Fruit fly (Drosophila melanogaster) whole organism, wandering third instar larva: ENCODE measurements around the gene CG12607.

Experiments
- CG32264 ChIP-seq: fragments of 200-800 bp; sonication (Bioruptor generic); optimal IDR thresholded peaks from 2 replicates; lab custom pipeline; 2016; ENCODE audit warnings: missing biosample characterization, missing genetic modification characterization
- CrebA ChIP-seq: fragments of 200-800 bp; sonication (Bioruptor generic); optimal IDR thresholded peaks from 2 replicates; lab custom pipeline; 2016; ENCODE audit warnings: missing biosample characterization, mild to moderate bottlenecking, missing genetic modification characterization, borderline replicate concordance
- Dfd ChIP-seq: fragments of >200 bp; optimal IDR thresholded peaks from 2 replicates; lab custom pipeline; 2017; ENCODE audit warnings: missing biosample characterization, missing genetic modification characterization
- Dif ChIP-seq: fragments of 200-275, 200-300 bp; sonication (Bioruptor generic); optimal IDR thresholded peaks from 2 replicates; lab custom pipeline; 2018; ENCODE audit warnings: missing biosample characterization, missing genetic modification characterization; ENCODE audit not compliant: partially characterized antibody
- GATAd ChIP-seq: sonication (Bioruptor generic); optimal IDR thresholded peaks from 2 replicates; lab custom pipeline; 2016; ENCODE audit warnings: missing biosample characterization, missing genetic modification characterization
- HLH106 ChIP-seq: fragments of 200-800 bp; optimal IDR thresholded peaks from 3 replicates; lab custom pipeline; 2019; ENCODE audit warnings: missing biosample characterization, mild to moderate bottlenecking, missing genetic modification characterization, moderate library complexity
- Hnf4 ChIP-seq: fragments of 200-800 bp; sonication (Bioruptor generic); optimal IDR thresholded peaks from 2 replicates; lab custom pipeline; 2016; ENCODE audit warnings: missing biosample characterization, mild to moderate bottlenecking, missing genetic modification characterization
- Hr78 ChIP-seq: fragments of >200 bp; optimal IDR thresholded peaks from 2 replicates; lab custom pipeline; 2017; ENCODE audit warnings: missing biosample characterization, missing genetic modification characterization
- Jra ChIP-seq: sonication (Bioruptor generic); optimal IDR thresholded peaks from 2 replicates; lab custom pipeline; 2016; ENCODE audit warnings: missing biosample characterization, missing genetic modification characterization
- Myc ChIP-seq: fragments of >200 bp; optimal IDR thresholded peaks from 2 replicates; lab custom pipeline; 2017
- N ChIP-seq: fragments of >200 bp; optimal IDR thresholded peaks from 2 replicates; lab custom pipeline; 2018; ENCODE audit warnings: missing biosample characterization, missing external identifiers, missing genetic modification characterization
- OdsH ChIP-seq: fragments of 200-800 bp; sonication (Bioruptor generic); optimal IDR thresholded peaks from 2 replicates; lab custom pipeline; 2016; ENCODE audit warnings: missing biosample characterization, mild to moderate bottlenecking, missing genetic modification characterization
- Sp1 ChIP-seq: fragments of 200-800 bp; sonication (Bioruptor generic); optimal IDR thresholded peaks from 3 replicates; lab custom pipeline; 2019; ENCODE audit warnings: missing biosample characterization, mild to moderate bottlenecking, missing genetic modification characterization, moderate library complexity
- Vsx2 ChIP-seq: fragments of 200-300, 225-300 bp; sonication (Bioruptor generic); optimal IDR thresholded peaks from 2 replicates; lab custom pipeline; 2018; ENCODE audit warnings: missing biosample characterization, missing genetic modification characterization; ENCODE audit not compliant: partially characterized antibody
- br ChIP-seq: fragments of 200-800 bp; sonication (Bioruptor generic); optimal IDR thresholded peaks from 2 replicates; lab custom pipeline; 2016; ENCODE audit warnings: missing biosample characterization, missing genetic modification characterization
- brk ChIP-seq: fragments of 200-800 bp; sonication (Bioruptor generic); optimal IDR thresholded peaks from 2 replicates; lab custom pipeline; 2016; ENCODE audit warnings: missing biosample characterization, mild to moderate bottlenecking, missing genetic modification characterization
- dl ChIP-seq, 2 experiments: fragments of 175-275, 200-275 bp in 1 of 2; fragments of 200-275 bp in 1 of 2; sonication (Bioruptor generic); optimal IDR thresholded peaks; lab custom pipeline; 2018; ENCODE audit warnings: mild to moderate bottlenecking in 2 of 2, missing biosample characterization in 2 of 2, missing genetic modification characterization in 2 of 2, moderate library complexity in 2 of 2; ENCODE audit not compliant: partially characterized antibody in 2 of 2, insufficient read depth in 1 of 2
- dmrt93B ChIP-seq: fragments of 200-800 bp; sonication (Bioruptor generic); optimal IDR thresholded peaks from 2 replicates; lab custom pipeline; 2018; ENCODE audit warnings: missing biosample characterization, mild to moderate bottlenecking, missing genetic modification characterization
- dsf ChIP-seq: sonication (Bioruptor generic); optimal IDR thresholded peaks from 2 replicates; lab custom pipeline; 2016; ENCODE audit warnings: missing biosample characterization, missing genetic modification characterization, borderline replicate concordance
- foxo ChIP-seq, 2 experiments: fragments of 200-800 bp; sonication (Bioruptor generic); optimal IDR thresholded peaks; 2 replicates in 1 of 2; 3 replicates in 1 of 2; lab custom pipeline; 2016 to 2017; ENCODE audit warnings: missing biosample characterization in 2 of 2, missing genetic modification characterization in 2 of 2
- fru ChIP-seq: fragments of 200-800 bp; sonication (Bioruptor generic); optimal IDR thresholded peaks from 3 replicates; lab custom pipeline; 2016; ENCODE audit warnings: missing biosample characterization, mild to moderate bottlenecking, missing genetic modification characterization
- h ChIP-seq: fragments of 200-800 bp; sonication (Bioruptor generic); optimal IDR thresholded peaks from 3 replicates; lab custom pipeline; 2016; ENCODE audit warnings: missing biosample characterization, mild to moderate bottlenecking, missing genetic modification characterization
- lola ChIP-seq: fragments of >200 bp; optimal IDR thresholded peaks from 2 replicates; lab custom pipeline; 2017; ENCODE audit warnings: missing biosample characterization, missing genetic modification characterization
- pan ChIP-seq: fragments of >200 bp; optimal IDR thresholded peaks from 2 replicates; lab custom pipeline; 2017
- psq ChIP-seq: fragments of 200-800 bp; sonication (Bioruptor generic); optimal IDR thresholded peaks from 3 replicates; lab custom pipeline; 2017; ENCODE audit warnings: missing biosample characterization, mild to moderate bottlenecking, missing genetic modification characterization, moderate library complexity
- rgr ChIP-seq: fragments of 200-800 bp; sonication (Bioruptor generic); optimal IDR thresholded peaks from 3 replicates; lab custom pipeline; 2016; ENCODE audit warnings: missing biosample characterization, mild to moderate bottlenecking, missing genetic modification characterization
- sage ChIP-seq: fragments of 200-800 bp; sonication (Bioruptor generic); optimal IDR thresholded peaks from 2 replicates; lab custom pipeline; 2016; ENCODE audit warnings: missing biosample characterization, mild to moderate bottlenecking, missing genetic modification characterization
- sv ChIP-seq: fragments of 200-800 bp; sonication (Bioruptor generic); optimal IDR thresholded peaks from 3 replicates; lab custom pipeline; 2016; ENCODE audit warnings: missing biosample characterization, missing genetic modification characterization
- tai ChIP-seq: sonication (Bioruptor generic); optimal IDR thresholded peaks from 2 replicates; lab custom pipeline; 2016; ENCODE audit warnings: missing biosample characterization, missing genetic modification characterization
- usp ChIP-seq: fragments of >200 bp; optimal IDR thresholded peaks from 2 replicates; lab custom pipeline; 2017; ENCODE audit warnings: missing biosample characterization, missing genetic modification characterization

Gene CG12607

dm6 chr3L:4431111-4431730, 15.2 kb upstream of the CG12607 start:
- TF ChIP-seq Vsx2 (GFP tag; lab: Kevin White, UChicago) (no peak), lola (GFP tag; lab: Kevin White, UChicago) (no peak), dmrt93B (GFP tag; lab: Kevin White, UChicago) (no peak), OdsH (GFP tag; lab: Kevin White, UChicago) (no peak), Myc (lab: Kevin White, UChicago) (no peak), dl (GFP tag; optimal IDR thresholded peaks at IDR 0.05; lab: Kevin White, UChicago; ENCODE audit: insufficient read depth in 1 of 2, partially characterized antibody in 2 of 2) (no peak), HLH106 (tag; lab: Kevin White, UChicago) (no peak), br (GFP tag; lab: Kevin White, UChicago) (no peak), brk (GFP tag; lab: Kevin White, UChicago) (no peak), Dif (GFP tag; lab: Kevin White, UChicago) (no peak), CrebA (GFP tag; lab: Kevin White, UChicago) (no peak), N (no peak), h (GFP tag; lab: Kevin White, UChicago) (no peak), Jra (GFP tag; lab: Kevin White, UChicago) (no peak), Sp1 (GFP tag; lab: Kevin White, UChicago) (no peak), Dfd (GFP tag; lab: Kevin White, UChicago) (no peak), sv (GFP tag; lab: Kevin White, UChicago) (no peak), usp (GFP tag; lab: Kevin White, UChicago) (no peak), Hr78 (GFP tag; lab: Kevin White, UChicago) (no peak)
- TF ChIP-seq, all 38 proteins: peak for 0

- TF ChIP-seq sage (GFP tag; lab: Kevin White, UChicago), result no peak
- TF ChIP-seq Jra (GFP tag; lab: Kevin White, UChicago), result no peak
- no peak for TF ChIP-seq rgr (GFP tag; lab: Kevin White, UChicago)
- no peak for TF ChIP-seq psq (GFP tag; lab: Kevin White, UChicago)
These were observed 10.0 kb upstream of the CG12607 start, which contains the start of gene CG15021 for dm6 chr3L:4436421-4436820. Gene CG15021, plus strand, starts transcription at chr3L:4436721.

DNA sequence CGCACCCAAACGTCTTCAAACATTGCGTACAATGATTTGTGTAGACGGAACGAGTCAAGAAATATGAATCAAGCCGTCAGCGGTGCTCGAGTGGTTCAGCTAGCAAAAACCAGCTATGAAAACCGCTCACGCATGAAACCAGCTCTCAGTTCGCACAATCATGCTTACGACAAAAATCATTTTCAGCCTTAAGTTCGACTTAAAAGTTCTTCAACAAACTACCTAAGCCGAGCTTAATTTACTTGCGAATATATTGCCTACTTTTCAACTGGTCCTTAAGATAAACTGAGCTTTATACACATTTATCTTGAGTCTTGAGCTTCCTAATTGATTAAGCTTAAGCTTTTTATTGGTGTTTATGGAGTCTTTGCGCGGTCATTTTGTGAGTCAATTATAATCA, 6.2 kb upstream of the CG12607 start:
- TF ChIP-seq Myc (lab: Kevin White, UChicago), result peak; percentile 51
- no peak for TF ChIP-seq Sp1 (GFP tag; lab: Kevin White, UChicago)

- no peak for TF ChIP-seq lola (GFP tag; lab: Kevin White, UChicago)
- TF ChIP-seq HLH106 (tag; lab: Kevin White, UChicago), result no peak
These were observed 4.2 kb upstream of the CG12607 start for dm6 chr3L:4442168-4442567.

dm6 chr3L:4445824-4446223, 549 bp upstream of the CG12607 start:
- TF ChIP-seq lola (GFP tag; lab: Kevin White, UChicago) (no peak), dmrt93B (GFP tag; lab: Kevin White, UChicago) (no peak), Hr78 (GFP tag; lab: Kevin White, UChicago) (no peak), tai (GFP tag; lab: Kevin White, UChicago) (no peak), CG32264 (GFP tag; lab: Kevin White, UChicago) (no peak), HLH106 (tag; lab: Kevin White, UChicago) (no peak), CrebA (GFP tag; lab: Kevin White, UChicago) (no peak), Hnf4 (GFP tag; lab: Kevin White, UChicago) (no peak), pan (no peak), sage (GFP tag; lab: Kevin White, UChicago) (no peak)

DNA sequence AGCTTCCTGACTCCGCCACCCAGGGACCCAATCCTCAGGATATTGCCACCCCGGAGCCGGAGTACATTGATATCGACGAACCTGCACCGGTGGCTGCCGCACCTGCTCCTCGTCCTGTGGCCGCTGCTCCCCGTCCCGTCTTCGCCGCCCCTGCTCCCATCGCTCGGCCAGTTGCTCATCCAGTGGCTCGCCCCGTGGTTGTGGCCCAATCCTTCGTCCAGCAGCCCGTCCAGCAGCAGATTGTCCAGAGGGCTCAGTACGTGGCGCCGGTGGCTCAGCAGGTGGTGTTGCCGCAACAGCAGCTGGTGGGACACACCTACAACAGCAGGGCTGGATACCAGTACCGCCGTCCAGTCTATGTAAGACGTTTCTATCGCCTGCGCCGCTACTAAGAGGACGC, 856 bp downstream of the CG12607 start:
- TF ChIP-seq fru (GFP tag; lab: Kevin White, UChicago) (no peak), foxo (GFP tag; optimal IDR thresholded peaks at IDR 0.05; lab: Kevin White, UChicago) (no peak), GATAd (GFP tag; lab: Kevin White, UChicago) (no peak), Hnf4 (GFP tag; lab: Kevin White, UChicago) (no peak), dsf (GFP tag; lab: Kevin White, UChicago) (no peak), CrebA (GFP tag; lab: Kevin White, UChicago) (no peak), Hr78 (GFP tag; lab: Kevin White, UChicago) (no peak)
